Worm (Caenorhabditis elegans) whole organism, L4/young adult: ENCODE results near the gene aip-1.

Experiments used
- W03F9.2 ChIP-seq: fragments of 150-350 bp; optimal IDR thresholded peaks from 2 replicates; lab custom pipeline; 2014; ENCODE audit warnings: missing biosample characterization, missing genetic modification characterization
- him-1 ChIP-seq: sonication (generic microtip); optimal IDR thresholded peaks from 2 replicates; lab custom pipeline; 2016; ENCODE audit warnings: missing genotype, missing genetic modification reagents, missing genetic modification characterization, missing compliant biosample characterization

ce11 chrV:14026194-14026593 lies 14.1 kb downstream of the aip-1 start, which contains the start of gene T08G5.2:
- no peak for TF ChIP-seq him-1 (tag; lab: Kevin White, UChicago)
- no peak for TF ChIP-seq W03F9.2
